Worm (Caenorhabditis elegans) whole organism, L4/young adult: Measurements from ENCODE around the gene F58H1.3.

Source experiments
- W03F9.2 ChIP-seq: fragments of 150-350 bp; optimal IDR thresholded peaks from 2 replicates; lab custom pipeline; 2014; ENCODE audit warnings: missing biosample characterization, missing genetic modification characterization
- him-1 ChIP-seq: sonication (generic microtip); optimal IDR thresholded peaks from 2 replicates; lab custom pipeline; 2016; ENCODE audit warnings: missing genotype, missing genetic modification reagents, missing genetic modification characterization, missing compliant biosample characterization

ce11 chrV:11975233-11975632 is 41.5 kb downstream of the F58H1.3 start, which contains the start of gene cpr-1:
- TF ChIP-seq W03F9.2 (tag; lab: Kevin White, UChicago) (no peak), him-1 (no peak)
